Fruit fly (Drosophila melanogaster): ENCODE measurements around the gene Clp.
A peak's percentile ranks its signal among the peaks of the same experiment; 100 is the strongest.

Clp gene

dm6 chr2L:847189-847987, 27.6 kb downstream of the Clp start (continued):
- TF ChIP-seq CG15269 (tag; optimal IDR thresholded peaks at IDR 0.05): peak; percentile 14
- no peak for TF ChIP-seq br (optimal IDR thresholded peaks at IDR 0.05)
- TF ChIP-seq CrebB (tag; optimal IDR thresholded peaks at IDR 0.05): no peak
- TF ChIP-seq scrt (GFP tag; optimal IDR thresholded peaks at IDR 0.05): no peak
- TF ChIP-seq CG6683 (GFP tag; optimal IDR thresholded peaks at IDR 0.05): no peak
- TF ChIP-seq Atf-2 (GFP tag; optimal IDR thresholded peaks at IDR 0.05): no peak
- TF ChIP-seq CG30431 (GFP tag; optimal IDR thresholded peaks at IDR 0.05): no peak
- no peak for TF ChIP-seq gt (GFP tag; IDR thresholded peaks at IDR 0.05)
- no peak for TF ChIP-seq CG15073 (GFP tag; optimal IDR thresholded peaks at IDR 0.05)
- TF ChIP-seq Jarid2 (GFP tag; optimal IDR thresholded peaks at IDR 0.05): no peak
- TF ChIP-seq chm (GFP tag; IDR thresholded peaks at IDR 0.05): no peak
- TF ChIP-seq pan (optimal IDR thresholded peaks at IDR 0.05): no peak
- no peak for TF ChIP-seq pan (GFP tag; optimal IDR thresholded peaks at IDR 0.05 in 1 of 2, IDR thresholded peaks at IDR 0.05 in 1 of 2)
- TF ChIP-seq danr (GFP tag; IDR thresholded peaks at IDR 0.05): no peak
- peak; percentile 2 for TF ChIP-seq lilli (GFP tag; optimal IDR thresholded peaks at IDR 0.05)
- TF ChIP-seq CG8359 (GFP tag; optimal IDR thresholded peaks at IDR 0.05; ENCODE audit: borderline replicate concordance): no peak
- no peak for TF ChIP-seq Dp (GFP tag; optimal IDR thresholded peaks at IDR 0.05)

- peak; percentile 38 for TF ChIP-seq lbe (GFP tag; optimal IDR thresholded peaks at IDR 0.05)
- TF ChIP-seq crol (GFP tag; IDR thresholded peaks at IDR 0.05): peak; percentile 40; the same call in 1 of the 2 replicates
- peak; percentile 67 for TF ChIP-seq kni (GFP tag; optimal IDR thresholded peaks at IDR 0.05)
- no peak for TF ChIP-seq inv (GFP tag; IDR thresholded peaks at IDR 0.05; ENCODE audit: partially characterized antibody)
- TF ChIP-seq nom (GFP tag; optimal IDR thresholded peaks at IDR 0.05): peak; percentile 65
- no peak for TF ChIP-seq ssp (GFP tag; IDR thresholded peaks at IDR 0.05)
- no peak for TF ChIP-seq CG8089 (GFP tag; optimal IDR thresholded peaks at IDR 0.05)
- peak; percentile 27 for TF ChIP-seq zf30C (GFP tag; optimal IDR thresholded peaks at IDR 0.05)
- TF ChIP-seq corto (GFP tag; optimal IDR thresholded peaks at IDR 0.05): peak; percentile 45
- TF ChIP-seq al (GFP tag; IDR thresholded peaks at IDR 0.05): no peak
- peak; percentile 22 for TF ChIP-seq sens (GFP tag)
- peak; percentile 43 for TF ChIP-seq Med (GFP tag)
- peak in 1 of 2 experiments; percentile 32 for TF ChIP-seq bsh (GFP tag; optimal IDR thresholded peaks at IDR 0.05)
Observed at dm6 chr2L:847988-848622, 28.3 kb downstream of the Clp start.

dm6 chr2L:849138-849744, 29.5 kb downstream of the Clp start:
- no peak for TF ChIP-seq otp (GFP tag; IDR thresholded peaks at IDR 0.05)
- TF ChIP-seq CG16813 (GFP tag; IDR thresholded peaks at IDR 0.05; ENCODE audit: partially characterized antibody): no peak
- peak; percentile 9 for TF ChIP-seq sens (GFP tag)
- no peak for TF ChIP-seq zfh1 (GFP tag; IDR thresholded peaks at IDR 0.05)
- TF ChIP-seq Eip74EF (GFP tag; optimal IDR thresholded peaks at IDR 0.05): no peak
